Worm (Caenorhabditis elegans) whole organism, early embryonic: ENCODE data around the gene snt-2.

Source experiments
- B0310.2 ChIP-seq: sonication (generic microtip); optimal IDR thresholded peaks from 2 replicates; lab custom pipeline; 2016; ENCODE audit warnings: mild to moderate bottlenecking, missing genetic modification characterization, missing compliant biosample characterization
- F13C5.2 ChIP-seq: sonication (generic microtip); optimal IDR thresholded peaks from 2 replicates; lab custom pipeline; 2017; ENCODE audit warnings: mild to moderate bottlenecking, missing genetic modification characterization, inconsistent platforms, missing compliant biosample characterization
- aly-1 ChIP-seq: sonication (generic microtip); optimal IDR thresholded peaks from 2 replicates; lab custom pipeline; 2016; ENCODE audit warnings: missing genetic modification characterization, missing compliant biosample characterization
- ama-1 ChIP-seq: fragments of 150-350 bp; optimal IDR thresholded peaks from 2 replicates; lab custom pipeline; 2014
- ceh-13 ChIP-seq: fragments of 200-800 bp; sonication (Bioruptor generic); optimal IDR thresholded peaks from 2 replicates; lab custom pipeline; 2018; ENCODE audit warnings: mild to moderate bottlenecking, missing genetic modification characterization, missing compliant biosample characterization
- ceh-36 ChIP-seq: sonication (generic microtip); optimal IDR thresholded peaks from 2 replicates; lab custom pipeline; 2016; ENCODE audit warnings: missing genetic modification characterization, inconsistent platforms, missing compliant biosample characterization
- ets-7 ChIP-seq: sonication (generic microtip); optimal IDR thresholded peaks from 2 replicates; lab custom pipeline; 2016; ENCODE audit warnings: missing genotype, missing genetic modification characterization, missing compliant biosample characterization
- flt-1 ChIP-seq: fragments of 200-800 bp; sonication (Bioruptor generic); IDR thresholded peaks from 2 replicates; pipeline ENCODE4 v1.3.6; 2022; ENCODE audit warnings: missing genetic modification characterization, missing compliant biosample characterization
- hmbx-1 ChIP-seq: sonication (generic microtip); optimal IDR thresholded peaks from 2 replicates; lab custom pipeline; 2016; ENCODE audit warnings: mild to moderate bottlenecking, missing genetic modification characterization, missing compliant biosample characterization
- hmg-4 ChIP-seq: fragments of 200-800 bp; sonication (Bioruptor generic); optimal IDR thresholded peaks from 2 replicates; lab custom pipeline; 2018; ENCODE audit warnings: mild to moderate bottlenecking, missing genetic modification characterization, missing compliant biosample characterization
- hnd-1 ChIP-seq: sonication (generic microtip); optimal IDR thresholded peaks from 2 replicates; lab custom pipeline; 2016; ENCODE audit warnings: missing genetic modification characterization, missing compliant biosample characterization
- pes-1 ChIP-seq: fragments of 200-800 bp; sonication (Bioruptor generic); IDR thresholded peaks from 2 replicates; pipeline ENCODE4 v1.3.6; 2022; ENCODE audit warnings: missing genetic modification reagents, missing genetic modification characterization, missing compliant biosample characterization
- scrt-1 ChIP-seq: fragments of 200-800 bp; sonication (Bioruptor generic); IDR thresholded peaks from 2 replicates; pipeline ENCODE4 v1.3.6; 2022; ENCODE audit warnings: missing genetic modification characterization, missing compliant biosample characterization
- sea-1 ChIP-seq: fragments of 200-800 bp; sonication (Bioruptor generic); conservative IDR thresholded peaks from 2 replicates; pipeline ENCODE4 v1.3.6; 2022; ENCODE audit warnings: missing genetic modification characterization, missing compliant biosample characterization
- tbx-11 ChIP-seq: fragments of 200-800 bp; sonication (Bioruptor generic); IDR thresholded peaks from 2 replicates; pipeline ENCODE4 v1.3.6; 2022; ENCODE audit warnings: missing genetic modification characterization, missing compliant biosample characterization
- tbx-37 ChIP-seq: fragments of 200-800 bp; sonication (Bioruptor generic); conservative IDR thresholded peaks from 2 replicates; pipeline ENCODE4 v1.3.6; 2022; ENCODE audit warnings: missing genetic modification reagents, missing genetic modification characterization, missing compliant biosample characterization
- tra-4 ChIP-seq: sonication (generic microtip); optimal IDR thresholded peaks from 2 replicates; lab custom pipeline; 2017; ENCODE audit warnings: missing genetic modification characterization, missing compliant biosample characterization

Gene snt-2

DNA sequence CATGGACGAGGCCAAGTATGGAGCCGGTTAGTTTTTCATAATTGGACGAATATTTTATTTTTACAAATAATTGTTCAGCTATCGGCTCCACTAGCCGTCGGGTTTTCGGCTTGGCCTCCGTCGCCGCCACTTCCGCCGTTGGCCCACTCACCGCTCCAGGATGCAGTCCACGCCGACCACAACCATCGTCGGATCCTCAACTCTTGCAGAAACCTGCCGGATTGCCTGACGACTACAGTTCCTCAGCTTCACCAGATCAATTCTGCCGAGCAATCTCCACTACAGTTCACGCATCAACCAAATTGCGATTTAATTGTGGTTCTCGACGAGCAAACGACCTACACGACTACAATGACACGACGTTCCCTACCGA, 40.9 kb upstream of the snt-2 start:
- TF ChIP-seq hmg-4 (GFP tag; lab: Kevin White, UChicago) (peak; percentile 18), tbx-37 (GFP tag; lab: Robert Waterston, UW) (no peak), tbx-11 (GFP tag; lab: Robert Waterston, UW) (0 out of 2 replicates have a peak, but pooled peaks have one; percentile 11)

DNA sequence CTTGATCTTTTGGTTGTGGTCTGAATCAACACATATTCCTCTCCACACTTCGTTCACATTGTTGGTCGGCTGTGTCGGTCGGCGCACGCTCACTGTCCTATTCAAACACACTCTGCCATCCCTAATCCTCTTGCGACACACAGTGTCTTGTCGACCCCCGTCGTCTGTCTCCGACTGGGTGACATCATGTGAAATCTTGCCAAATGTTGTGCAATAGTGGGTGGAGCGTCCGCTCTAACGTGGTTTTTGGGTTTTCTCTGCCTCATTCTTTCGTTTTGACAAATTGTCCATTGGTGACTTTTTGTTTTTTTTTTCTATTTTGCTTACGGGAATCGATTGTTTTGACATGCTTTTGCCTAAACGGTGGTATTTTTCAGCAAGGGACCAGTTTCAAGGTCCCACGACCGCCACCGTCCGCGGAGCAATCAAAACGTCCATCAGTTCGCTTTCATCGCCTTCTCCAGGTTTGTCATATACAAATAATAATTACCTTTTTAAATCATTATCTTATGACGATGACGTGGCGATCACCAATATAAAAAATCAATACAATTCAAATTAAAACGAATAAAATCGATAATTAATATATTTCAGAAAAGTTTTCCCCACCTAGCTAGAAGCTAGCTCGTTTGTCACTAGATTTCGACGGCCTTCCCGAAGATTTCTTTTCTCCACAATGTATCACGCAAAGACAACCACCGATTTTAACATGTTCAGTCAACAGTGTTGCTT, 40.3 kb upstream of the snt-2 start:
- TF ChIP-seq ceh-13 (GFP tag; lab: Kevin White, UChicago) (no peak), B0310.2 (tag; lab: Kevin White, UChicago) (no peak), aly-1 (tag; lab: Kevin White, UChicago) (no peak), pes-1 (GFP tag; lab: Robert Waterston, UW) (no peak), ama-1 (lab: Kevin White, UChicago) (peak; percentile 16), F13C5.2 (tag; lab: Kevin White, UChicago) (peak; percentile 48), hmbx-1 (tag; lab: Kevin White, UChicago) (no peak), ceh-36 (no peak), sea-1 (GFP tag; lab: Robert Waterston, UW) (0 out of 2 replicates have a peak, but pooled peaks have one; percentile 53), tra-4 (tag; lab: Kevin White, UChicago) (no peak), tbx-37 (GFP tag; lab: Robert Waterston, UW) (0 out of 2 replicates have a peak, but pooled peaks have one; percentile 13), hnd-1 (tag; lab: Kevin White, UChicago) (no peak), ets-7 (tag; lab: Kevin White, UChicago) (no peak), tbx-11 (GFP tag; lab: Robert Waterston, UW) (no peak), flt-1 (GFP tag; lab: Robert Waterston, UW) (peak; percentile 54), hmg-4 (GFP tag; lab: Kevin White, UChicago) (peak; percentile 76), scrt-1 (no peak)

DNA sequence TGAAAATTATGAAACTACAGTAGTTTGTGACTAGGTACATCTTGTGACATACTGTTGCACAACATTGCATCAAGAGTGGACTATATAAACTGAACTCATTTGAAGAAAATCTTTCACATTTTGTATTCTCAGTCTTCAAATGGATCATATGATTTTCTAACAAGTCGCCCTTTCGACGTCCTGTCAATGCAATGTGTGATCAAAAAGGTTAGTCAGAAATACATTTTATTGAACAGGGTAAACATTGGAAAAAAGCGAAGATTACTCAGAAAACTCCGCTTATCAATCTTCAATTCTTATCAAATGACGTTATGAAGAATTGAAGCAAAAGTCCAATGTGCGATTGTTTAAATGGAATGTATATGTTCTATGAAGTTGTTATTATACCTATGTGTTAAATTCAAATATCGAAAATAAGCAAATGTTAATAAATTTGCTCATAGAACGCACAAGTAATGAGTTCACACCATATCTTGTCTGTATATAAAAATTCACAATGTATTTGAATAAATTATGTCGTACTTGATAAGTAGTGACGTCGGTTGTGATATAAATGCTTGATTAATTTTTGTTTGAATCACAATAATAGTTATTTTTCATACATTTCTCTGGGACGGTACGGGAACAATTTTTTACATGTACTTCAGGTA, 39.4 kb upstream of the snt-2 start, which contains the start of gene zip-2:
TSS of gene zip-2 (plus strand) at position 128 of the 650 bp plus-strand sequence.
- TF ChIP-seq tra-4 (tag; lab: Kevin White, UChicago) (no peak), ceh-13 (GFP tag; lab: Kevin White, UChicago) (no peak), aly-1 (tag; lab: Kevin White, UChicago) (no peak), flt-1 (GFP tag; lab: Robert Waterston, UW) (no peak), pes-1 (GFP tag; lab: Robert Waterston, UW) (no peak), tbx-11 (GFP tag; lab: Robert Waterston, UW) (no peak), sea-1 (GFP tag; lab: Robert Waterston, UW) (no peak), scrt-1 (no peak), hnd-1 (tag; lab: Kevin White, UChicago) (no peak), tbx-37 (GFP tag; lab: Robert Waterston, UW) (no peak)

DNA sequence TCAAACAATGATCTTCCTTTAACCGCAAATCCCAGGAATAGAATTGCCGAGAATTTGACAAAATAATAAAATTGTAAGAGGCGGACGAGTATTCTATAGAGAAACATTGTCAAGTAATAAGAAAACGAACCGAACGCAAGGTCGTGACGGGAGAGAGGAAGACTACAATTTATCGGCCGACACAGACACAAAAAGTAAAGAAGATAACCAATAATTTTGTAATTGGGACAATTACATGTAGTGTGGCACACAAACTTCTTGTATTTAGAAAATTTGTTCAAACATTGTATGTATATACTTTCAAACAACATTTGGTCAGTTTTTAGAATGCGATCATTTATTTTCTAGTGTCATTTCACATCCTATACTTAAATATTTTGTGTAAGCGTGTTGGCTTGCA, 38.4 kb upstream of the snt-2 start, which contains the start of gene ceeh-1:
TSS of gene ceeh-1 (minus strand) at position 317 of the 400 bp plus-strand sequence.
- no peak for TF ChIP-seq tbx-11 (GFP tag; lab: Robert Waterston, UW)
- TF ChIP-seq hmg-4 (GFP tag; lab: Kevin White, UChicago), result no peak
- TF ChIP-seq F13C5.2 (tag; lab: Kevin White, UChicago), result no peak
- no peak for TF ChIP-seq ceh-13 (GFP tag; lab: Kevin White, UChicago)
- TF ChIP-seq ceh-36, result no peak
- TF ChIP-seq scrt-1, result no peak
- no peak for TF ChIP-seq hmbx-1 (tag; lab: Kevin White, UChicago)
- TF ChIP-seq aly-1 (tag; lab: Kevin White, UChicago), result no peak
- TF ChIP-seq pes-1 (GFP tag; lab: Robert Waterston, UW), result no peak
- no peak for TF ChIP-seq tbx-37 (GFP tag; lab: Robert Waterston, UW)
- TF ChIP-seq sea-1 (GFP tag; lab: Robert Waterston, UW), result no peak
- TF ChIP-seq hnd-1 (tag; lab: Kevin White, UChicago), result no peak
- TF ChIP-seq B0310.2 (tag; lab: Kevin White, UChicago), result no peak
- TF ChIP-seq ama-1 (lab: Kevin White, UChicago), result no peak
- no peak for TF ChIP-seq flt-1 (GFP tag; lab: Robert Waterston, UW)
- no peak for TF ChIP-seq ets-7 (tag; lab: Kevin White, UChicago)
- no peak for TF ChIP-seq tra-4 (tag; lab: Kevin White, UChicago)

DNA sequence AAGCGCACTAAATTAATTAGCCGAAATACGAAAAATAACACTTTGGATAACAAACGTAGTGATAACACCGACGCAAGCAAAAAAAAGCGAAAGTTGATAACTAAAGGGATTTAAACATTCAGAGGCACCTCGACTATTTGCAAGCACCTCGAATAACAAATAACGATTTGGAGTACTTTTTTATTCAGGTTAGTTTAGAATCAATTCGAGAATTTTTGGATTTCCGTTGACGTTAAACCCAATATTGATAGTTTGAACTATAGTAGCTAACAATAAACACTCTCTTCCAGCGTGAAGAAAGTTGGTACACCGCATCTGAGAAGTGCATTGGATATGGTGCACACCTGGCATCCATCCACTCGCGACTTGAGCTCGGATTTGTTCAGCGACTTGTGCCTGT, 31.7 kb upstream of the snt-2 start:
- TF ChIP-seq ama-1 (lab: Kevin White, UChicago), result no peak

DNA sequence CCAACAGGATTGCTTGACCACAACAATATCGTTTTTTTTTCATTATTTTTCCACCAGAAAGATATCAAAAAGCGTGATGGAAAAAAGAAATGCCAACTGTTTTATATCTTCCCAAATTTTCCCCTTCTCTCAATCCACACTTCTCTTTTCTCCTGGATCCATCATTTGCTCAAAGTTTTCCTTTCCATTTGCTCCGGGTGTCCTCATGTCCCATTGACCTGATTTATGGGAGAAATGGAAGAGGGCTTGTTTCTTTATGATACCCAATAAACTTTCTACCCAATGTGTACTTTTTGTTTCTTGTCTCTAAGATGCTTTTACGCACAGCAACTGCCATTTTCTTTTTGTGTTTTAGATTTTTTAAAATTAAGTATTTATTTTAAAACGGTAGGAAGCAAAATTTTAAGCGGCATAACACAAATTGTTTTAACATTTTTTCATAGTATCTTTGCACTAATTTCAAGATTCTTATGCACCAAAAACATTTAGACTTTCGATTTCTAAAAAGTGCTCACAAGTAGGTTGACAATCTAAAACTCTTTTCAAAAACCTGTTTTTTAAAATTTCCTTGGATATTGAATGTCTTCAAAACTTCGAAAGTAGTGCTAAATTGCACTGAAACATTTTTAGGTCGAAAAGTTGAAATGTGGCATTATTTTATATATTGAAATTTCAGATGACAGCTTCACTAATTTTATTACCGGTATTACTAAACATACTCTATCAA, 29.2 kb upstream of the snt-2 start, which contains the start of gene clec-149:
TSS of gene clec-149 (plus strand) at position 677 of the 727 bp plus-strand sequence.
- no peak for TF ChIP-seq hmg-4 (GFP tag; lab: Kevin White, UChicago)
- no peak for TF ChIP-seq flt-1 (GFP tag; lab: Robert Waterston, UW)
- TF ChIP-seq aly-1 (tag; lab: Kevin White, UChicago), result no peak
- TF ChIP-seq sea-1 (GFP tag; lab: Robert Waterston, UW), result no peak

DNA sequence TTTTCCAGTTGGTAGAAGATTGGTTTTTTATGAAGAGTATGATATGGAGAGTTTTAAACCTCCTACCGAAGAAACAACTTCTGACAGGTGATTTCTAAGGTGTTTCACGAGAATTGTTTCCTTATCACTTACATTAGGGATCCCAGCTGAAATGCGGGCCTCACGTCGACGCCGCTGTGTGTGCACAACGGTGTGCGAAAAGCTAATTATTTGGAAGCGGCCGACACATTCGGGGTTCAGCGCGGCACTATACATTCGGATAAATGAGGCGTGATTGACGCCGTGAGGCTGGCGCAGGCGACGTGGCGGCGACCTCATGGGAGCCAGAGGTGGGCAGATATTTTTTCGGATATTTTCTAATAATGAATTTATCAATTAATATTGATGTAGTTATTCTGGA, 25.8 kb upstream of the snt-2 start:
- TF ChIP-seq sea-1 (GFP tag; lab: Robert Waterston, UW), result no peak
- no peak for TF ChIP-seq F13C5.2 (tag; lab: Kevin White, UChicago)
- TF ChIP-seq ama-1 (lab: Kevin White, UChicago), result no peak
- no peak for TF ChIP-seq B0310.2 (tag; lab: Kevin White, UChicago)
- TF ChIP-seq hmbx-1 (tag; lab: Kevin White, UChicago), result no peak
- no peak for TF ChIP-seq flt-1 (GFP tag; lab: Robert Waterston, UW)
- TF ChIP-seq hmg-4 (GFP tag; lab: Kevin White, UChicago), result no peak
- TF ChIP-seq tbx-37 (GFP tag; lab: Robert Waterston, UW), result no peak
- no peak for TF ChIP-seq tbx-11 (GFP tag; lab: Robert Waterston, UW)
- TF ChIP-seq hnd-1 (tag; lab: Kevin White, UChicago), result no peak
- no peak for TF ChIP-seq ceh-36
- no peak for TF ChIP-seq tra-4 (tag; lab: Kevin White, UChicago)
- TF ChIP-seq ceh-13 (GFP tag; lab: Kevin White, UChicago), result no peak
- no peak for TF ChIP-seq ets-7 (tag; lab: Kevin White, UChicago)
- no peak for TF ChIP-seq aly-1 (tag; lab: Kevin White, UChicago)
- TF ChIP-seq pes-1 (GFP tag; lab: Robert Waterston, UW), result no peak
- TF ChIP-seq scrt-1, result no peak
